Fruit fly (Drosophila melanogaster): ENCODE results near the gene CG31643.

CG31643 gene

dm6 chr2L:6070656-6071231 lies 32.8 kb downstream of the CG31643 start, which contains the start of the genes CG9154 and Kr-h2 (continued):
- TF ChIP-seq CG10267 (tag; optimal IDR thresholded peaks at IDR 0.05) (peak; percentile 57), Ets97D (GFP tag; optimal IDR thresholded peaks at IDR 0.05) (peak; percentile 78), CG14710 (tag; optimal IDR thresholded peaks at IDR 0.05) (peak; percentile 69), br (optimal IDR thresholded peaks at IDR 0.05) (no peak), CG12659 (GFP tag; optimal IDR thresholded peaks at IDR 0.05) (peak; percentile 79), zen (tag; optimal IDR thresholded peaks at IDR 0.05) (peak; percentile 34), CG15269 (tag; optimal IDR thresholded peaks at IDR 0.05) (peak; percentile 33), Max (GFP tag; optimal IDR thresholded peaks at IDR 0.05) (peak; percentile 14), cwo (GFP tag; optimal IDR thresholded peaks at IDR 0.05) (peak; percentile 31), sob (GFP tag; IDR thresholded peaks at IDR 0.05) (no peak), Dek (tag; optimal IDR thresholded peaks at IDR 0.05) (peak; percentile 76), B-H2 (GFP tag; optimal IDR thresholded peaks at IDR 0.05) (peak; percentile 48), Abd-B (GFP tag; optimal IDR thresholded peaks at IDR 0.05) (peak; percentile 37), CG9437 (GFP tag; optimal IDR thresholded peaks at IDR 0.05) (peak; percentile 91), Scr (GFP tag; IDR thresholded peaks at IDR 0.05; ENCODE audit: partially characterized antibody) (peak; percentile 61), Fer2 (tag; optimal IDR thresholded peaks at IDR 0.05) (peak; percentile 37), mld (GFP tag; IDR thresholded peaks at IDR 0.05; ENCODE audit: partially characterized antibody) (peak; percentile 55; the same call in 1 of the 3 replicates), Myb (GFP tag; optimal IDR thresholded peaks at IDR 0.05) (peak; percentile 87), pum (GFP tag; optimal IDR thresholded peaks at IDR 0.05) (peak; percentile 15), CG14860 (GFP tag; IDR thresholded peaks at IDR 0.05; ENCODE audit: partially characterized antibody) (peak; percentile 78), Adf1 (GFP tag; IDR thresholded peaks at IDR 0.05) (no peak), sc (optimal IDR thresholded peaks at IDR 0.05) (no peak), sc (GFP tag; optimal IDR thresholded peaks at IDR 0.05) (no peak), Dip3 (GFP tag; optimal IDR thresholded peaks at IDR 0.05) (peak; percentile 7), CG13296 (GFP tag; optimal IDR thresholded peaks at IDR 0.05) (peak; percentile 16), klu (GFP tag; IDR thresholded peaks at IDR 0.05) (no peak), HLH54F (GFP tag; optimal IDR thresholded peaks at IDR 0.05) (peak; percentile 15), CG43689 (GFP tag; IDR thresholded peaks at IDR 0.05) (no peak), CG11247 (GFP tag; IDR thresholded peaks at IDR 0.05) (no peak), sqz (GFP tag; optimal IDR thresholded peaks at IDR 0.05) (peak; percentile 31), bbx (GFP tag; IDR thresholded peaks at IDR 0.05; ENCODE audit: partially characterized antibody) (peak; percentile 63), Hr51 (GFP tag; optimal IDR thresholded peaks at IDR 0.05) (peak in 1 of 2 experiments; percentile 3), CG34224 (GFP tag; IDR thresholded peaks at IDR 0.05; ENCODE audit: partially characterized antibody) (peak; percentile 57), maf-S (GFP tag; optimal IDR thresholded peaks at IDR 0.05) (no peak), Nf-YC (tag; optimal IDR thresholded peaks at IDR 0.05) (peak; percentile 59), CG17912 (GFP tag; optimal IDR thresholded peaks at IDR 0.05) (no peak), CG8924 (tag; optimal IDR thresholded peaks at IDR 0.05) (peak; percentile 47), CG9215 (GFP tag; IDR thresholded peaks at IDR 0.05) (no peak), ERR (GFP tag; optimal IDR thresholded peaks at IDR 0.05) (no peak), Jarid2 (GFP tag; optimal IDR thresholded peaks at IDR 0.05) (peak; percentile 14), nerfin-2 (GFP tag; IDR thresholded peaks at IDR 0.05; ENCODE audit: partially characterized antibody) (peak; percentile 68), ssp (GFP tag; IDR thresholded peaks at IDR 0.05) (0 out of 2 replicates have a peak, but pooled peaks have one; percentile 18), Antp (GFP tag; optimal IDR thresholded peaks at IDR 0.05) (peak; percentile 32), slbo (GFP tag; IDR thresholded peaks at IDR 0.05) (peak; percentile 31; the same call in 1 of the 2 replicates), CG9817 (tag; optimal IDR thresholded peaks at IDR 0.05) (peak; percentile 37), CG9609 (GFP tag; optimal IDR thresholded peaks at IDR 0.05) (peak; percentile 14), Hr3 (GFP tag; optimal IDR thresholded peaks at IDR 0.05) (no peak), Bteb2 (GFP tag; optimal IDR thresholded peaks at IDR 0.05) (no peak), CG2129 (GFP tag; IDR thresholded peaks at IDR 0.05; ENCODE audit: partially characterized antibody) (peak; percentile 32; the same call in 1 of the 2 replicates)

All from whole organism, embryonic.